Fruit fly (Drosophila melanogaster) whole organism, prepupa: ENCODE measurements around the gene waw.

ENCODE experiments used
- Blimp-1 ChIP-seq: fragments of 200-800 bp; sonication (Bioruptor generic); optimal IDR thresholded peaks from 3 replicates; lab custom pipeline; 2017; ENCODE audit warnings: missing biosample characterization, missing genetic modification characterization, mild to moderate bottlenecking, moderate library complexity, missing genetic modification reagents
- CG10631 ChIP-seq: fragments of 200-800 bp; sonication (Bioruptor generic); optimal IDR thresholded peaks from 2 replicates; lab custom pipeline; 2016; ENCODE audit warnings: missing biosample characterization, missing genetic modification characterization
- CG11294 ChIP-seq: fragments of 200-800 bp; sonication (Bioruptor generic); IDR thresholded peaks from 2 replicates; pipeline ENCODE4 v1.3.6; 2022; ENCODE audit warnings: missing biosample characterization, missing genetic modification characterization
- CG11762 ChIP-seq: fragments of 200-800 bp; sonication (Bioruptor generic); optimal IDR thresholded peaks from 3 replicates; lab custom pipeline; 2016; ENCODE audit warnings: missing biosample characterization, missing genetic modification characterization; ENCODE audit not compliant: insufficient read depth
- CG15336 ChIP-seq: fragments of 200-800 bp; sonication (Bioruptor generic); IDR thresholded peaks from 2 replicates; pipeline ENCODE4 v1.3.6; 2022; ENCODE audit warnings: missing biosample characterization, missing genetic modification characterization
- CG1621 ChIP-seq: fragments of 200-800 bp; sonication (Bioruptor generic); optimal IDR thresholded peaks from 3 replicates; lab custom pipeline; 2018; ENCODE audit warnings: missing biosample characterization, mild to moderate bottlenecking, missing genetic modification characterization
- CG3032 ChIP-seq: fragments of 200-800 bp; optimal IDR thresholded peaks from 2 replicates; lab custom pipeline; 2019; ENCODE audit warnings: missing biosample characterization, mild to moderate bottlenecking, missing genetic modification characterization, moderate library complexity
- CG31627 ChIP-seq: fragments of 200-800 bp; sonication (Bioruptor generic); optimal IDR thresholded peaks from 3 replicates; lab custom pipeline; 2016; ENCODE audit warnings: missing biosample characterization, missing genetic modification characterization
- CG32006 ChIP-seq: fragments of 200-800 bp; sonication (Bioruptor generic); optimal IDR thresholded peaks from 3 replicates; lab custom pipeline; 2017; ENCODE audit warnings: missing biosample characterization, mild to moderate bottlenecking, missing genetic modification characterization
- CG4318 ChIP-seq: fragments of 200-800 bp; sonication (Bioruptor generic); optimal IDR thresholded peaks from 3 replicates; lab custom pipeline; 2017; ENCODE audit warnings: missing biosample characterization, mild to moderate bottlenecking, missing genetic modification characterization
- CG6276 ChIP-seq: fragments of 200-800 bp; sonication (Bioruptor generic); optimal IDR thresholded peaks from 2 replicates; lab custom pipeline; 2017; ENCODE audit warnings: missing biosample characterization, mild to moderate bottlenecking, missing genetic modification characterization
- CG6792 ChIP-seq: fragments of 200-800 bp; sonication (Bioruptor generic); optimal IDR thresholded peaks from 3 replicates; lab custom pipeline; 2016; ENCODE audit warnings: missing biosample characterization, missing genetic modification characterization
- CG6808 ChIP-seq: fragments of 200-800 bp; sonication (Bioruptor generic); optimal IDR thresholded peaks from 3 replicates; lab custom pipeline; 2017; ENCODE audit warnings: missing biosample characterization, missing genetic modification characterization, mild to moderate bottlenecking, moderate library complexity, missing genetic modification reagents
- CG6854 ChIP-seq: fragments of 200-800 bp; sonication (Bioruptor generic); optimal IDR thresholded peaks from 2 replicates; lab custom pipeline; 2017; ENCODE audit warnings: missing biosample characterization, mild to moderate bottlenecking, missing genetic modification characterization
- CG7368 ChIP-seq: fragments of 200-800 bp; sonication (Bioruptor generic); optimal IDR thresholded peaks from 3 replicates; lab custom pipeline; 2016; ENCODE audit warnings: missing biosample characterization, missing genetic modification characterization
- CG8319 ChIP-seq: fragments of 200-800 bp; sonication (Bioruptor generic); optimal IDR thresholded peaks from 3 replicates; lab custom pipeline; 2016; ENCODE audit warnings: missing biosample characterization, missing genetic modification characterization
- CG8632 ChIP-seq: fragments of 200-800 bp; sonication (Bioruptor generic); optimal IDR thresholded peaks from 3 replicates; lab custom pipeline; 2016; ENCODE audit warnings: missing biosample characterization, missing genetic modification characterization
- Eip75B ChIP-seq: fragments of 200-800 bp; sonication (Bioruptor generic); optimal IDR thresholded peaks from 3 replicates; lab custom pipeline; 2016; ENCODE audit warnings: missing biosample characterization, missing genetic modification characterization
- Eip78C ChIP-seq: fragments of 200-800 bp; sonication (Bioruptor generic); peaks from one replicate; lab custom pipeline; 2016; ENCODE audit warnings: missing biosample characterization, missing genetic modification characterization
- Ets21C ChIP-seq: fragments of 200-800 bp; sonication (Bioruptor generic); optimal IDR thresholded peaks from 3 replicates; lab custom pipeline; 2016; ENCODE audit warnings: missing biosample characterization, missing genetic modification characterization
- Hr39 ChIP-seq: fragments of 200-800 bp; sonication (Bioruptor generic); optimal IDR thresholded peaks from 2 replicates; lab custom pipeline; 2016; ENCODE audit warnings: missing biosample characterization, missing genetic modification characterization
- Hr4 ChIP-seq: fragments of 200-800 bp; sonication (Bioruptor generic); optimal IDR thresholded peaks from 3 replicates; lab custom pipeline; 2016; ENCODE audit warnings: missing biosample characterization, missing genetic modification characterization
- Met ChIP-seq: fragments of 200-800 bp; sonication (Bioruptor generic); optimal IDR thresholded peaks from 3 replicates; lab custom pipeline; 2016; ENCODE audit warnings: missing biosample characterization, missing genetic modification characterization
- OdsH ChIP-seq: fragments of 200-800 bp; sonication (Bioruptor generic); optimal IDR thresholded peaks from 3 replicates; lab custom pipeline; 2016; ENCODE audit warnings: missing biosample characterization, missing genetic modification characterization
- Smox ChIP-seq: fragments of 200-800 bp; sonication (Bioruptor generic); optimal IDR thresholded peaks from 3 replicates; lab custom pipeline; 2016; ENCODE audit warnings: missing biosample characterization, missing genetic modification characterization
- Sox102F ChIP-seq: fragments of 200-800 bp; sonication (Bioruptor generic); optimal IDR thresholded peaks from 2 replicates; lab custom pipeline; 2016; ENCODE audit warnings: missing biosample characterization, mild to moderate bottlenecking, missing genetic modification characterization
- Sox14 ChIP-seq: fragments of 200-800 bp; sonication (Bioruptor generic); optimal IDR thresholded peaks from 3 replicates; lab custom pipeline; 2016; ENCODE audit warnings: missing biosample characterization, missing genetic modification characterization
- Sox15 ChIP-seq: fragments of 200-800 bp; sonication (Bioruptor generic); optimal IDR thresholded peaks from 3 replicates; lab custom pipeline; 2016; ENCODE audit warnings: missing biosample characterization, missing genetic modification characterization
- acj6 ChIP-seq: fragments of 200-800 bp; sonication (Bioruptor generic); optimal IDR thresholded peaks from 3 replicates; lab custom pipeline; 2016; ENCODE audit warnings: missing biosample characterization, missing genetic modification characterization
- dsx ChIP-seq: fragments of 200-800 bp; optimal IDR thresholded peaks from 3 replicates; lab custom pipeline; 2019; ENCODE audit warnings: missing biosample characterization, mild to moderate bottlenecking, missing genetic modification characterization, moderate library complexity; ENCODE audit not compliant: poor library complexity, severe bottlenecking
- esn ChIP-seq: fragments of 200-800 bp; sonication (Bioruptor generic); optimal IDR thresholded peaks from 2 replicates; lab custom pipeline; 2016; ENCODE audit warnings: missing biosample characterization, mild to moderate bottlenecking, missing genetic modification characterization, moderate library complexity
- fd59A ChIP-seq: fragments of 200-800 bp; sonication (Bioruptor generic); optimal IDR thresholded peaks from 2 replicates; lab custom pipeline; 2017; ENCODE audit warnings: missing biosample characterization, mild to moderate bottlenecking, missing genetic modification characterization, missing genetic modification reagents
- fkh ChIP-seq: fragments of 200-800 bp; sonication (Bioruptor generic); optimal IDR thresholded peaks from 3 replicates; lab custom pipeline; 2017; ENCODE audit warnings: missing biosample characterization, mild to moderate bottlenecking, missing genetic modification characterization, moderate library complexity
- lz ChIP-seq: fragments of 200-800 bp; sonication (Bioruptor generic); optimal IDR thresholded peaks from 3 replicates; lab custom pipeline; 2016; ENCODE audit warnings: missing biosample characterization, missing genetic modification characterization
- spab ChIP-seq: fragments of 200-800 bp; sonication (Bioruptor generic); optimal IDR thresholded peaks from 2 replicates; lab custom pipeline; 2017; ENCODE audit warnings: missing biosample characterization, mild to moderate bottlenecking, missing genetic modification characterization, missing genetic modification reagents
- ss ChIP-seq, 2 experiments: fragments of 200-800 bp; sonication (Bioruptor generic); optimal IDR thresholded peaks; 2 replicates in 1 of 2; 3 replicates in 1 of 2; lab custom pipeline; 2017 to 2018; ENCODE audit warnings: mild to moderate bottlenecking in 2 of 2, missing biosample characterization in 2 of 2, missing genetic modification characterization in 2 of 2, moderate library complexity in 1 of 2
- svp ChIP-seq: fragments of 200-800 bp; sonication (Bioruptor generic); peaks from one replicate; lab custom pipeline; 2016; ENCODE audit warnings: missing biosample characterization, missing genetic modification characterization
- vri ChIP-seq: fragments of 200-800 bp; sonication (Bioruptor generic); optimal IDR thresholded peaks from 3 replicates; lab custom pipeline; 2016; ENCODE audit warnings: missing biosample characterization, mild to moderate bottlenecking, missing genetic modification characterization

The waw gene

dm6 chrX:21349800-21350309 is 13.0 kb upstream of the waw start, which contains the start of the genes peng and sol (continued):
- TF ChIP-seq dsx (GFP tag; lab: Kevin White, UChicago) (peak; percentile 67), Met (GFP tag; lab: Kevin White, UChicago) (peak; percentile 81), CG8632 (GFP tag; lab: Kevin White, UChicago) (peak; percentile 70), CG7368 (peak; percentile 19), Blimp-1 (GFP tag; lab: Kevin White, UChicago) (no peak), CG6276 (no peak), CG11762 (GFP tag; lab: Kevin White, UChicago) (peak; percentile 66), fkh (GFP tag; lab: Kevin White, UChicago) (no peak)

- TF ChIP-seq CG11762 (GFP tag; lab: Kevin White, UChicago), result no peak
- TF ChIP-seq Eip78C, result peak; percentile 58
- TF ChIP-seq lz (GFP tag; lab: Kevin White, UChicago), result peak; percentile 19
- TF ChIP-seq svp (GFP tag; lab: Kevin White, UChicago), result peak; percentile 43
Measured at dm6 chrX:21351210-21351824, 11.5 kb upstream of the waw start.

dm6 chrX:21353541-21353940 is 9.3 kb upstream of the waw start:
- TF ChIP-seq Ets21C, result no peak
- TF ChIP-seq Sox102F (GFP tag; lab: Kevin White, UChicago), result no peak
- TF ChIP-seq vri (GFP tag; lab: Kevin White, UChicago), result peak; percentile 31
- no peak for TF ChIP-seq Hr39 (GFP tag; lab: Kevin White, UChicago)

dm6 chrX:21357810-21358671 is 4.8 kb upstream of the waw start, which contains the start of gene Septin1:
TSS of gene Septin1 (plus strand) at chrX:21358286.
- no peak for TF ChIP-seq esn (GFP tag; lab: Kevin White, UChicago)
- no peak for TF ChIP-seq lz (GFP tag; lab: Kevin White, UChicago)
- TF ChIP-seq CG31627 (GFP tag; lab: Kevin White, UChicago), result no peak
- no peak for TF ChIP-seq CG11294 (GFP tag; lab: Robert Waterston, UW)
- TF ChIP-seq CG4318 (GFP tag; lab: Kevin White, UChicago), result no peak
- TF ChIP-seq CG32006 (GFP tag; lab: Kevin White, UChicago), result no peak
- no peak for TF ChIP-seq CG6792 (GFP tag; lab: Kevin White, UChicago)
- no peak for TF ChIP-seq acj6 (GFP tag; lab: Kevin White, UChicago)
- TF ChIP-seq CG7368, result no peak
- no peak for TF ChIP-seq Hr39 (GFP tag; lab: Kevin White, UChicago)
- TF ChIP-seq Sox14, result peak; percentile 87
- no peak for TF ChIP-seq Sox15 (GFP tag; lab: Kevin White, UChicago)
- TF ChIP-seq CG15336 (GFP tag; lab: Robert Waterston, UW), result 0 out of 2 replicates have a peak, but pooled peaks have one; percentile 16
- no peak for TF ChIP-seq Eip75B (GFP tag; lab: Kevin White, UChicago)
- TF ChIP-seq Eip78C, result peak; percentile 64
- no peak for TF ChIP-seq ss (GFP tag; optimal IDR thresholded peaks at IDR 0.05; lab: Kevin White, UChicago)
- TF ChIP-seq OdsH (GFP tag; lab: Kevin White, UChicago), result no peak
- TF ChIP-seq Met (GFP tag; lab: Kevin White, UChicago), result no peak
- TF ChIP-seq fd59A (GFP tag; lab: Kevin White, UChicago), result no peak
- TF ChIP-seq CG8319 (GFP tag; lab: Kevin White, UChicago), result no peak
- TF ChIP-seq Ets21C, result no peak
- no peak for TF ChIP-seq CG3032 (tag; lab: Kevin White, UChicago)
- peak; percentile 77 for TF ChIP-seq svp (GFP tag; lab: Kevin White, UChicago)
- TF ChIP-seq Smox (GFP tag; lab: Kevin White, UChicago), result no peak
- no peak for TF ChIP-seq CG6276
- TF ChIP-seq CG10631 (GFP tag; lab: Kevin White, UChicago), result no peak
- peak; percentile 72 for TF ChIP-seq fkh (GFP tag; lab: Kevin White, UChicago)
- TF ChIP-seq CG6854 (GFP tag; lab: Kevin White, UChicago), result peak; percentile 49
- no peak for TF ChIP-seq Hr4 (GFP tag; lab: Kevin White, UChicago)
- TF ChIP-seq CG6808 (GFP tag; lab: Kevin White, UChicago), result peak; percentile 4
- TF ChIP-seq spab, result no peak
- no peak for TF ChIP-seq CG1621 (tag; lab: Kevin White, UChicago)
